Worm (Caenorhabditis elegans) whole organism, L2 larva: ENCODE results near the gene syx-5.

Experiments
- alr-1 ChIP-seq: fragments of 150-350 bp; optimal IDR thresholded peaks from 2 replicates; lab custom pipeline; 2014; ENCODE audit warnings: missing biosample characterization, missing genetic modification characterization
- aly-2 ChIP-seq: fragments of 150-350 bp; optimal IDR thresholded peaks from 2 replicates; lab custom pipeline; 2014; ENCODE audit warnings: missing biosample characterization, missing genetic modification characterization
- blmp-1 ChIP-seq: sonication (generic microtip); optimal IDR thresholded peaks from 2 replicates; lab custom pipeline; 2017; ENCODE audit warnings: missing genetic modification characterization, mild to moderate bottlenecking, missing compliant biosample characterization, antibody characterized with exemption, moderate library complexity; ENCODE audit not compliant: insufficient read depth
- elt-3 ChIP-seq: sonication (generic microtip); optimal IDR thresholded peaks from 2 replicates; lab custom pipeline; 2017; ENCODE audit warnings: missing biosample characterization, missing genetic modification characterization
- fos-1 ChIP-seq: fragments of 150-350 bp; optimal IDR thresholded peaks from 2 replicates; lab custom pipeline; 2014; ENCODE audit warnings: missing biosample characterization, missing genetic modification characterization
- lin-11 ChIP-seq: fragments of 150-350 bp; sonication (generic microtip); optimal IDR thresholded peaks from 2 replicates; lab custom pipeline; 2014; ENCODE audit warnings: missing biosample characterization, missing genetic modification characterization, inconsistent platforms, mixed read lengths
- lin-13 ChIP-seq: fragments of 150-350 bp; optimal IDR thresholded peaks from 2 replicates; lab custom pipeline; 2014; ENCODE audit warnings: missing biosample characterization, missing genetic modification reagents, missing genetic modification characterization
- mab-5 ChIP-seq: fragments of 150-350 bp; optimal IDR thresholded peaks from 2 replicates; lab custom pipeline; 2014; ENCODE audit warnings: missing biosample characterization, missing genetic modification characterization
- unc-55 ChIP-seq: fragments of 150-350 bp; sonication (generic microtip); optimal IDR thresholded peaks from 3 replicates; lab custom pipeline; 2014; ENCODE audit warnings: missing biosample characterization, missing genetic modification reagents, missing genetic modification characterization
- unc-62 ChIP-seq: fragments of 150-350 bp; optimal IDR thresholded peaks from 2 replicates; lab custom pipeline; 2014; ENCODE audit warnings: missing biosample characterization, missing genetic modification reagents, missing genetic modification characterization
- ztf-4 ChIP-seq: fragments of 150-350 bp; optimal IDR thresholded peaks from 2 replicates; lab custom pipeline; 2014; ENCODE audit warnings: missing biosample characterization, missing genetic modification characterization

DNA sequence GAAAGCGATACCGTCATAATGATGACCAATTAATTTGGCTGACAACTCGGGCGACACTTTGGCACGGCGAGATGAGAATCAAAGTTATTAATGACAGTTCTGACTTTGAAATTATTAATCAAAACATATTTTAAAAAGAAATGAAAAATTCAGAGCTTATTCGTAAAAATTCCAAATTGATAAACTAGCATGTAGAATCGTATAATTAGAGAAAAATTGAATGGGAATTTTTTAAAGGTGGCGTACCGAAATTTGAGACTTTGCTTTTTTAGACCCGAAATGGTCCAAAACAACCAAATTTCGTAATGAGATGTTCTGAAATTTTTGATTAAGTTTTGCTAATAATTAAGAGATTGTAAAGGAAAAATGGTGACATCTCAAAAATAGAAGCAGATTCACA lies 38.7 kb upstream of the syx-5 start, which contains the start of gene daf-11:
- TF ChIP-seq aly-2 (tag; lab: Kevin White, UChicago): no peak
- TF ChIP-seq lin-13 (GFP tag; lab: Kevin White, UChicago): no peak
- no peak for TF ChIP-seq fos-1 (tag; lab: Kevin White, UChicago)
- no peak for TF ChIP-seq lin-11
- TF ChIP-seq unc-62: no peak
- no peak for TF ChIP-seq mab-5 (tag; lab: Kevin White, UChicago)
- no peak for TF ChIP-seq elt-3 (tag; lab: Kevin White, UChicago)
- no peak for TF ChIP-seq blmp-1 (tag; lab: Kevin White, UChicago)
- TF ChIP-seq ztf-4 (tag; lab: Kevin White, UChicago): no peak
- no peak for TF ChIP-seq unc-55 (GFP tag; lab: Kevin White, UChicago)
- TF ChIP-seq alr-1: no peak
